Worm (Caenorhabditis elegans) whole organism, early embryonic: ENCODE results near the gene Y37E11AM.4.

Experiments
- aly-1 ChIP-seq: sonication (generic microtip); optimal IDR thresholded peaks from 2 replicates; lab custom pipeline; 2016; ENCODE audit warnings: missing genetic modification characterization, missing compliant biosample characterization
- ama-1 ChIP-seq: fragments of 150-350 bp; optimal IDR thresholded peaks from 2 replicates; lab custom pipeline; 2014
- ets-7 ChIP-seq: sonication (generic microtip); optimal IDR thresholded peaks from 2 replicates; lab custom pipeline; 2016; ENCODE audit warnings: missing genotype, missing genetic modification characterization, missing compliant biosample characterization
- hmg-4 ChIP-seq: fragments of 200-800 bp; sonication (Bioruptor generic); optimal IDR thresholded peaks from 2 replicates; lab custom pipeline; 2018; ENCODE audit warnings: mild to moderate bottlenecking, missing genetic modification characterization, missing compliant biosample characterization
- hnd-1 ChIP-seq: sonication (generic microtip); optimal IDR thresholded peaks from 2 replicates; lab custom pipeline; 2016; ENCODE audit warnings: missing genetic modification characterization, missing compliant biosample characterization
- scrt-1 ChIP-seq: fragments of 200-800 bp; sonication (Bioruptor generic); IDR thresholded peaks from 2 replicates; pipeline ENCODE4 v1.3.6; 2022; ENCODE audit warnings: missing genetic modification characterization, missing compliant biosample characterization
- sea-1 ChIP-seq: fragments of 200-800 bp; sonication (Bioruptor generic); conservative IDR thresholded peaks from 2 replicates; pipeline ENCODE4 v1.3.6; 2022; ENCODE audit warnings: missing genetic modification characterization, missing compliant biosample characterization
- tbx-11 ChIP-seq: fragments of 200-800 bp; sonication (Bioruptor generic); IDR thresholded peaks from 2 replicates; pipeline ENCODE4 v1.3.6; 2022; ENCODE audit warnings: missing genetic modification characterization, missing compliant biosample characterization
- tbx-37 ChIP-seq: fragments of 200-800 bp; sonication (Bioruptor generic); conservative IDR thresholded peaks from 2 replicates; pipeline ENCODE4 v1.3.6; 2022; ENCODE audit warnings: missing genetic modification reagents, missing genetic modification characterization, missing compliant biosample characterization

- TF ChIP-seq tbx-37 (GFP tag; lab: Robert Waterston, UW) (no peak), sea-1 (no peak), ama-1 (lab: Kevin White, UChicago) (no peak), hnd-1 (tag; lab: Kevin White, UChicago) (no peak), tbx-11 (no peak), hmg-4 (GFP tag; lab: Kevin White, UChicago) (no peak), aly-1 (no peak), scrt-1 (GFP tag; lab: Robert Waterston, UW) (no peak), ets-7 (no peak)
Measured at ce11 chrIV:3736244-3736643, 13.7 kb upstream of the Y37E11AM.4 start.
